Worm (Caenorhabditis elegans) whole organism, L1 larva: ENCODE measurements around the gene F33E11.2.
A peak's percentile ranks its signal among the peaks of the same experiment; 100 is the strongest.

Experiments used
- Y116A8C.19 ChIP-seq: sonication (generic microtip); optimal IDR thresholded peaks from 2 replicates; lab custom pipeline; 2016; ENCODE audit warnings: missing compliant biosample characterization, missing genetic modification characterization, borderline replicate concordance
- aha-1 ChIP-seq: fragments of 150-350 bp; optimal IDR thresholded peaks from 2 replicates; lab custom pipeline; 2014; ENCODE audit warnings: missing biosample characterization, missing genetic modification characterization
- blmp-1 ChIP-seq: fragments of 150-350 bp; optimal IDR thresholded peaks from 2 replicates; lab custom pipeline; 2014; ENCODE audit warnings: missing biosample characterization, missing genetic modification characterization
- ceh-63 ChIP-seq: fragments of 200-800 bp; sonication (Bioruptor generic); optimal IDR thresholded peaks from 2 replicates; lab custom pipeline; 2018; ENCODE audit warnings: mild to moderate bottlenecking, missing genetic modification characterization, missing compliant biosample characterization
- ceh-90 ChIP-seq: sonication (generic microtip); optimal IDR thresholded peaks from 2 replicates; lab custom pipeline; 2016; ENCODE audit warnings: missing genetic modification characterization, missing compliant biosample characterization
- ces-1 ChIP-seq: fragments of 150-350 bp; optimal IDR thresholded peaks from 2 replicates; lab custom pipeline; 2014; ENCODE audit warnings: missing biosample characterization, missing genetic modification reagents, missing genetic modification characterization
- efl-1 ChIP-seq, 4 experiments: fragments of 150-350 bp; optimal IDR thresholded peaks in 3 of 4; peaks in 1 of 4; 1 replicate in 1 of 4; 2 replicates in 3 of 4; lab custom pipeline; 2014; ENCODE audit warnings: missing biosample characterization in 2 of 4, missing genetic modification characterization in 2 of 4, missing genetic modification reagents in 2 of 4
- efl-3 ChIP-seq: fragments of 200-800 bp; sonication (Bioruptor generic); optimal IDR thresholded peaks from 2 replicates; lab custom pipeline; 2018; ENCODE audit warnings: mild to moderate bottlenecking, missing genetic modification characterization, missing compliant biosample characterization
- egl-13 ChIP-seq: sonication (generic microtip); optimal IDR thresholded peaks from 2 replicates; lab custom pipeline; 2016; ENCODE audit warnings: missing genotype, missing genetic modification reagents, missing genetic modification characterization, missing compliant biosample characterization
- elt-2 ChIP-seq: sonication (generic microtip); optimal IDR thresholded peaks from 2 replicates; lab custom pipeline; 2016; ENCODE audit warnings: missing genetic modification characterization, mild to moderate bottlenecking, inconsistent platforms, missing compliant biosample characterization, missing genetic modification reagents
- elt-3 ChIP-seq, 6 experiments: fragments of 150-350 bp in 1 of 6; sonication (generic microtip); optimal IDR thresholded peaks; 2 replicates each; lab custom pipeline; 2017 to 2018; ENCODE audit warnings: missing biosample characterization in 6 of 6, missing genetic modification characterization in 6 of 6, inconsistent platforms in 1 of 6
- fkh-10 ChIP-seq: sonication (generic microtip); optimal IDR thresholded peaks from 2 replicates; lab custom pipeline; 2017; ENCODE audit warnings: missing biosample characterization, missing genetic modification reagents, missing genetic modification characterization
- fkh-4 ChIP-seq: sonication (generic microtip); optimal IDR thresholded peaks from 2 replicates; lab custom pipeline; 2016; ENCODE audit warnings: missing compliant biosample characterization, missing genetic modification characterization, borderline replicate concordance
- fos-1 ChIP-seq: fragments of 150-350 bp; optimal IDR thresholded peaks from 2 replicates; lab custom pipeline; 2014; ENCODE audit warnings: missing biosample characterization, missing genetic modification characterization
- grh-1 ChIP-seq: fragments of 200-800 bp; sonication (Bioruptor generic); IDR thresholded peaks from 2 replicates; pipeline ENCODE4 v1.3.6; 2022; ENCODE audit warnings: missing genetic modification reagents, missing genetic modification characterization, missing compliant biosample characterization
- hpl-2 ChIP-seq: fragments of 150-350 bp; optimal IDR thresholded peaks from 2 replicates; lab custom pipeline; 2014; ENCODE audit warnings: missing biosample characterization, missing genetic modification reagents, missing genetic modification characterization
- isw-1 ChIP-seq: fragments of 200-800 bp; sonication (Bioruptor generic); IDR thresholded peaks from 2 replicates; pipeline ENCODE4 v1.3.6; 2022; ENCODE audit warnings: missing genetic modification characterization, missing compliant biosample characterization
- jun-1 ChIP-seq: fragments of 150-350 bp; optimal IDR thresholded peaks from 2 replicates; lab custom pipeline; 2014; ENCODE audit warnings: missing biosample characterization, missing genetic modification reagents, missing genetic modification characterization
- lin-14 ChIP-seq: fragments of 200-800 bp; sonication (Bioruptor generic); optimal IDR thresholded peaks from 2 replicates; lab custom pipeline; 2018; ENCODE audit warnings: mild to moderate bottlenecking, missing genetic modification characterization, moderate library complexity, missing compliant biosample characterization
- lin-35 ChIP-seq, 2 experiments: fragments of 150-350 bp; optimal IDR thresholded peaks; 2 replicates each; lab custom pipeline; 2014; ENCODE audit warnings: missing biosample characterization in 2 of 2, missing genetic modification characterization in 2 of 2, missing genetic modification reagents in 2 of 2
- mab-9 ChIP-seq: fragments of 200-800 bp; sonication (Bioruptor generic); IDR thresholded peaks from 2 replicates; pipeline ENCODE4 v1.3.6; 2022; ENCODE audit warnings: missing genetic modification reagents, missing genetic modification characterization, missing compliant biosample characterization
- mep-1 ChIP-seq: fragments of 150-350 bp; optimal IDR thresholded peaks from 2 replicates; lab custom pipeline; 2014; ENCODE audit warnings: missing biosample characterization, missing genetic modification characterization
- nhr-28 ChIP-seq: fragments of 150-350 bp; optimal IDR thresholded peaks from 2 replicates; lab custom pipeline; 2014; ENCODE audit warnings: missing biosample characterization, missing genetic modification characterization
- nhr-47 ChIP-seq: sonication (generic microtip); optimal IDR thresholded peaks from 2 replicates; lab custom pipeline; 2016; ENCODE audit warnings: mild to moderate bottlenecking, missing genetic modification characterization, moderate library complexity, missing compliant biosample characterization
- nhr-77 ChIP-seq: fragments of 150-350 bp; optimal IDR thresholded peaks from 2 replicates; lab custom pipeline; 2014; ENCODE audit warnings: missing biosample characterization, missing genetic modification characterization
- nhr-84 ChIP-seq: sonication (generic microtip); optimal IDR thresholded peaks from 2 replicates; lab custom pipeline; 2017; ENCODE audit warnings: missing biosample characterization, missing genetic modification characterization
- nhr-85 ChIP-seq: sonication (generic microtip); peaks from one replicate; lab custom pipeline; 2016; ENCODE audit warnings: missing genetic modification characterization, inconsistent platforms, missing compliant biosample characterization
- pag-3 ChIP-seq: sonication (generic microtip); optimal IDR thresholded peaks from 2 replicates; lab custom pipeline; 2017; ENCODE audit warnings: missing genetic modification characterization, mild to moderate bottlenecking, missing compliant biosample characterization, antibody characterized with exemption, borderline replicate concordance; ENCODE audit not compliant: insufficient read depth
- pqm-1 ChIP-seq: sonication (generic microtip); optimal IDR thresholded peaks from 3 replicates; lab custom pipeline; 2017; ENCODE audit warnings: missing biosample characterization, missing genetic modification characterization
- rnt-1 ChIP-seq: sonication (generic microtip); optimal IDR thresholded peaks from 2 replicates; lab custom pipeline; 2016; ENCODE audit warnings: mild to moderate bottlenecking, missing genetic modification characterization, moderate library complexity, missing compliant biosample characterization
- skn-1 ChIP-seq: fragments of 150-350 bp; optimal IDR thresholded peaks from 2 replicates; lab custom pipeline; 2014; ENCODE audit warnings: missing biosample characterization, missing genetic modification characterization
- sptf-1 ChIP-seq: fragments of 150-350 bp; optimal IDR thresholded peaks from 2 replicates; lab custom pipeline; 2014; ENCODE audit warnings: missing biosample characterization, missing genetic modification characterization
- sup-37 ChIP-seq: fragments of 200-800 bp; sonication (Bioruptor generic); optimal IDR thresholded peaks from 2 replicates; lab custom pipeline; 2018; ENCODE audit warnings: mild to moderate bottlenecking, missing genetic modification characterization, missing compliant biosample characterization
- swsn-7 ChIP-seq: sonication (generic microtip); optimal IDR thresholded peaks from 2 replicates; lab custom pipeline; 2016; ENCODE audit warnings: missing genetic modification characterization, missing compliant biosample characterization
- tbx-2 ChIP-seq: sonication (generic microtip); optimal IDR thresholded peaks from 2 replicates; lab custom pipeline; 2016; ENCODE audit warnings: missing genetic modification characterization, missing compliant biosample characterization
- tlp-1 ChIP-seq: fragments of 150-350 bp; optimal IDR thresholded peaks from 2 replicates; lab custom pipeline; 2014; ENCODE audit warnings: missing biosample characterization, missing genetic modification characterization
- unc-62 ChIP-seq: fragments of 150-350 bp; optimal IDR thresholded peaks from 2 replicates; lab custom pipeline; 2014; ENCODE audit warnings: missing biosample characterization, missing genetic modification reagents, missing genetic modification characterization
- xbp-1 ChIP-seq: sonication (generic microtip); optimal IDR thresholded peaks from 2 replicates; lab custom pipeline; 2016; ENCODE audit warnings: missing genetic modification characterization, missing compliant biosample characterization
- zag-1 ChIP-seq: fragments of 150-350 bp; optimal IDR thresholded peaks from 2 replicates; lab custom pipeline; 2014; ENCODE audit warnings: missing biosample characterization, missing genetic modification characterization
- zip-4 ChIP-seq: fragments of 200-800 bp; sonication (Bioruptor generic); optimal IDR thresholded peaks from 2 replicates; lab custom pipeline; 2018; ENCODE audit warnings: mild to moderate bottlenecking, missing genetic modification characterization, moderate library complexity, missing compliant biosample characterization
- ztf-11 ChIP-seq, 2 experiments: sonication (generic microtip); optimal IDR thresholded peaks; 2 replicates each; lab custom pipeline; 2016 to 2017; ENCODE audit warnings: missing genetic modification characterization in 2 of 2, missing biosample characterization in 1 of 2, missing compliant biosample characterization in 1 of 2

F33E11.2 gene

DNA sequence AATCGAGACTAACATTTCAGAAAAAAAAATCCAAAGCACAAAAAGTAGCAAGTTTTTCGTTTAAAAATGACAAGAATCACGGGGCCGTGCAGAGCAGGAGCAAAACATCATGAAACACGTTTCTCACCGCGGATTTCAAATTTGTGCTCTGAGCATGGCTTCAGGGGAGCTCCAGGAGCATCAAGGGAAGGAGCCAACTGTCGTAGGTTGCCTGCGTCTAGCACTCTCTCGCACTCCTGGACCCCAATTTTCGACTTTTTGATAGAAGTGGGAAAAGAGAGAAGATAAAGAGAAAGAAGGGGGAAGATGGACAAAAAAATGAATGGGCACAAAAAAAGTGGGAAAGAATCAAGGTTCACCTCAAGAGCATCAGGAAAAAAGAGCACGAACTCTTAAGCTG is 12.9 kb upstream of the F33E11.2 start (continued):
- TF ChIP-seq rnt-1 (peak; percentile 78), tlp-1 (no peak)

DNA sequence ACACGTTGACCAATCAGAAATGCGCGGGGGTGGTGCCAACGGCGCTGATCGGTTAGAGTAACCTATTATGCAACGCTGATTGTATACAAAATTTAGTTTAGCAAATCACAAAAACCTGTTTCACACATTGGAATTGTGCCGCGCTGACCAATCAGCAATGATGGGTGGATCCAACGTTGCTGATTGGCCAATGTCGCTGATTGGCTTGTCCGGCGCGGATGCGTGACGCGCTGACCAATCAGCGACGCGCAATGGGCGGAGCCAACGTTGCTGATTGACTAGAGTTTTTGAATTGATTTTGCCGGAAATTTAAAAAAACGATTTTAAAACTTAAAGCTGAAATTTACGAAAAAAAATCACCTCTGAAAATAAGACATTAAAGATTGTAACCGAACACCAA is 12.4 kb upstream of the F33E11.2 start:
- TF ChIP-seq fkh-10 (no peak), efl-3 (GFP tag; lab: Kevin White, UChicago) (no peak), grh-1 (no peak), lin-35 (GFP tag; optimal IDR thresholded peaks at IDR 0.05; lab: Kevin White, UChicago) (no peak), sptf-1 (tag; lab: Kevin White, UChicago) (no peak), egl-13 (no peak), jun-1 (tag; lab: Kevin White, UChicago) (no peak), nhr-28 (no peak), nhr-47 (no peak), mab-9 (GFP tag; lab: Robert Waterston, UW) (no peak), Y116A8C.19 (tag; lab: Kevin White, UChicago) (no peak), ceh-63 (GFP tag; lab: Kevin White, UChicago) (no peak), fkh-4 (no peak), ceh-90 (no peak), zip-4 (GFP tag; lab: Kevin White, UChicago) (no peak), elt-3 (tag; optimal IDR thresholded peaks at IDR 0.05; lab: Kevin White, UChicago) (no peak), skn-1 (tag; lab: Kevin White, UChicago) (no peak), zag-1 (no peak), isw-1 (GFP tag; lab: Robert Waterston, UW) (no peak)

DNA sequence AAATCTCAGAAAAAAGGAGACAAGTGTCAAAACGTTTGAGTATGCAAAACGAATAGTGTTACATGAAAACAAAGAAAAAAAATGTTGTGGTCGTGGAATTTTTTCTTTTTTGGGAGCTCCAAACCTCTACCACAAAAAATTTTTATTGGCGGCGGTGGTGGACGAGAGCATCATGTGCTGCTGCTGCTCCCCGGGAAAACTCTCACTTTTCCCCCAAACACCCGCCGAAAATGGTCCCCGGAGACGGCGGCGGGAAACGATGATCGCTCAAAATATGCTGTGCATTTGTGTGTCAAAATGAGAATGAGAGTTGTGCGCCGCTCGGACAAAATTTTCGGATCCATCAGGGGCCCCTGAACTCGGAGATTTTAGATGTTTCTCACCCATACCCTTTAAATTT is 1.9 kb upstream of the F33E11.2 start:
- TF ChIP-seq aha-1 (no peak), mab-9 (GFP tag; lab: Robert Waterston, UW) (no peak), zip-4 (GFP tag; lab: Kevin White, UChicago) (no peak), ces-1 (GFP tag; lab: Kevin White, UChicago) (no peak), swsn-7 (tag; lab: Kevin White, UChicago) (no peak), fkh-10 (no peak), elt-2 (tag; lab: Kevin White, UChicago) (no peak), nhr-77 (tag; lab: Kevin White, UChicago) (no peak), hpl-2 (GFP tag; lab: Kevin White, UChicago) (no peak), ztf-11 (tag; optimal IDR thresholded peaks at IDR 0.05; lab: Kevin White, UChicago) (no peak), rnt-1 (no peak), blmp-1 (tag; lab: Kevin White, UChicago) (no peak), sptf-1 (tag; lab: Kevin White, UChicago) (no peak), pqm-1 (no peak), grh-1 (no peak), efl-1 (optimal IDR thresholded peaks at IDR 0.05; lab: Kevin White, UChicago) (no peak), efl-1 (GFP tag; optimal IDR thresholded peaks at IDR 0.05 in 1 of 2; lab: Kevin White, UChicago) (no peak), fos-1 (tag; lab: Kevin White, UChicago) (no peak), unc-62 (no peak), tbx-2 (no peak), mep-1 (tag; lab: Kevin White, UChicago) (no peak)

DNA sequence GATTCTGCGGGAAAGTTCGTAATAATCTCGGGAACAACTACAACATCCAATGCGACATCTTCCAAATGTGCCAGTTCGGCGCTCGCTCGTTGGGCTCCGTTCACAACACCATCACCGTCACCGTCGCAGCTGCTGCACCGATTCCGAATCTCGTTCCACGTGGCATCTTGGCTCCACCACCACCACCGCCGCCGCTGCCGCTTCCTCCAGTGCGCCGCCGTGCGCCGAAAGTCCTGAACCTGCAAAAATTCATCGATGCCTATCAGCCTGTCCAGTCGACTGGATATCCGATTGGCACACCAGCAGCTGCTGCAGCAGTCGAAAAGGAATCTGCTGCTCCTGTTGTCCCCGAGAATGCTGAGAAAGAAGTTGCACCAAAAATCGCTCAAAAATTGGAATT is 648 bp downstream of the F33E11.2 start:
- TF ChIP-seq lin-35 (GFP tag; optimal IDR thresholded peaks at IDR 0.05; lab: Kevin White, UChicago) (no peak), pag-3 (no peak)
- TF ChIP-seq, all 84 proteins: peak for 0

DNA sequence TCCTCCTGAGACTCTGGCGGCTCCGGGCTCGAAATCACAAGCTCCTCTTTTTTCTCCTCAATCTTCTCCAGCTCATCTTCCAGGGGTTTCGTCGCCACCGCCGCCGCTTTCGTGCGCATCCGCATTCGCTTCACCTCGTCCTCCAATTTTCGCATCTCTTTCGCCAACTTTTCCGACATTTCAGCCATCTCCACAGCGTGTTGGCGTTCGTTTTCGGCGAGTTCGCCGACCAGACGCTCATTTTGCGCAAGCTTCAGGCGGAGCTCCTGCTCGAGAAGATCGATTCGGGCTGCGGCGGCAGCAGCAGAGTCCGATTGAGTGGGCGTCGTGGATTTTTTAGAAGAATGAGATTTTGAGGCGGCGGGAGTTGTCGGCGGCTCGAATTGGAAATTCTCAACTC is 5.5 kb downstream of the F33E11.2 start:
- TF ChIP-seq nhr-85 = no peak
- TF ChIP-seq lin-14 (GFP tag; lab: Kevin White, UChicago) = no peak
- no peak for TF ChIP-seq sup-37
- TF ChIP-seq xbp-1 = no peak
- no peak for TF ChIP-seq ces-1 (GFP tag; lab: Kevin White, UChicago)
- TF ChIP-seq nhr-84 = no peak
- no peak for TF ChIP-seq tlp-1
